Fruit fly (Drosophila melanogaster): ENCODE results near the gene Cpr66D.

The Cpr66D gene

dm6 chr3L:8628964-8629363 lies 11.3 kb upstream of the Cpr66D start (continued):
- TF ChIP-seq CG10267 (tag; optimal IDR thresholded peaks at IDR 0.05), result peak; percentile 74
- no peak for TF ChIP-seq CG3726 (GFP tag; IDR thresholded peaks at IDR 0.05)
- TF ChIP-seq CG42726 (GFP tag; IDR thresholded peaks at IDR 0.05; ENCODE audit: partially characterized antibody), result no peak
- peak in 1 of 2 experiments; percentile 63 for TF ChIP-seq Eip74EF (GFP tag; optimal IDR thresholded peaks at IDR 0.05)
- peak; percentile 81 for TF ChIP-seq CG7372 (GFP tag; IDR thresholded peaks at IDR 0.05)
- TF ChIP-seq unpg (GFP tag; optimal IDR thresholded peaks at IDR 0.05), result peak; percentile 67
- TF ChIP-seq Xbp1 (GFP tag; optimal IDR thresholded peaks at IDR 0.05), result peak; percentile 50
- no peak for TF ChIP-seq Optix (GFP tag; IDR thresholded peaks at IDR 0.05)
- TF ChIP-seq fd3F (GFP tag; optimal IDR thresholded peaks at IDR 0.05), result peak; percentile 16
- TF ChIP-seq eve (GFP tag; optimal IDR thresholded peaks at IDR 0.05), result no peak
- no peak; the same call in 1 of the 2 replicates for TF ChIP-seq esg (GFP tag; conservative IDR thresholded peaks at IDR 0.05)
- TF ChIP-seq Ptx1 (GFP tag; IDR thresholded peaks at IDR 0.05), result peak; percentile 79
- no peak for TF ChIP-seq repo (GFP tag; optimal IDR thresholded peaks at IDR 0.05)
- TF ChIP-seq croc (GFP tag; conservative IDR thresholded peaks at IDR 0.05), result peak; percentile 67; the same call in 1 of the 3 replicates
- TF ChIP-seq bigmax (GFP tag; optimal IDR thresholded peaks at IDR 0.05), result no peak
- 0 out of 2 replicates have a peak, but pooled peaks have one; percentile 21 for TF ChIP-seq GATAe (GFP tag; conservative IDR thresholded peaks at IDR 0.05)
- TF ChIP-seq CG4282 (GFP tag; optimal IDR thresholded peaks at IDR 0.05), result no peak
- TF ChIP-seq Asciz (GFP tag; optimal IDR thresholded peaks at IDR 0.05), result peak; percentile 49
- TF ChIP-seq CG10565 (GFP tag; optimal IDR thresholded peaks at IDR 0.05), result no peak
- no peak for TF ChIP-seq sens-2 (GFP tag; IDR thresholded peaks at IDR 0.05)
- peak; percentile 34 for TF ChIP-seq CG12104 (GFP tag; optimal IDR thresholded peaks at IDR 0.05)
- no peak for TF ChIP-seq hbn (GFP tag; IDR thresholded peaks at IDR 0.05; ENCODE audit: partially characterized antibody)
- TF ChIP-seq CG15011 (GFP tag; optimal IDR thresholded peaks at IDR 0.05), result no peak
- TF ChIP-seq grau (tag; optimal IDR thresholded peaks at IDR 0.05), result peak; percentile 75
- peak; percentile 82 for TF ChIP-seq CG34422 (GFP tag; IDR thresholded peaks at IDR 0.05)
- no peak for TF ChIP-seq CG10431 (GFP tag; optimal IDR thresholded peaks at IDR 0.05)
- no peak for TF ChIP-seq CG8478 (optimal IDR thresholded peaks at IDR 0.05)
- TF ChIP-seq slbo (GFP tag; IDR thresholded peaks at IDR 0.05), result peak; percentile 58
- TF ChIP-seq NFAT (GFP tag; IDR thresholded peaks at IDR 0.05), result peak; percentile 47; the same call in 1 of the 2 replicates
- TF ChIP-seq CG5245 (GFP tag; optimal IDR thresholded peaks at IDR 0.05), result no peak
- no peak for TF ChIP-seq Nf-YB (GFP tag; optimal IDR thresholded peaks at IDR 0.05)
- no peak for TF ChIP-seq Neu2 (GFP tag; optimal IDR thresholded peaks at IDR 0.05; ENCODE audit: borderline replicate concordance)
- peak; percentile 22 for TF ChIP-seq CG6813 (GFP tag; optimal IDR thresholded peaks at IDR 0.05)
- peak; percentile 44 for TF ChIP-seq CG9437 (GFP tag; optimal IDR thresholded peaks at IDR 0.05)
- TF ChIP-seq CG14667 (GFP tag; IDR thresholded peaks at IDR 0.05), result peak; percentile 82
- peak; percentile 47; the same call in 1 of the 2 replicates for TF ChIP-seq Rx (GFP tag; IDR thresholded peaks at IDR 0.05)
- TF ChIP-seq dimm (GFP tag; IDR thresholded peaks at IDR 0.05), result no peak; the same call in 1 of the 2 replicates
- TF ChIP-seq CG17568 (GFP tag; optimal IDR thresholded peaks at IDR 0.05), result no peak
- TF ChIP-seq CG43689 (GFP tag; IDR thresholded peaks at IDR 0.05), result no peak
- no peak for TF ChIP-seq Doc2 (GFP tag; IDR thresholded peaks at IDR 0.05)
- TF ChIP-seq lmd (GFP tag; IDR thresholded peaks at IDR 0.05), result peak; percentile 83
- no peak for TF ChIP-seq hkb (optimal IDR thresholded peaks at IDR 0.05)
- peak; percentile 86 for TF ChIP-seq hkb (GFP tag; IDR thresholded peaks at IDR 0.05)
- TF ChIP-seq org-1 (GFP tag; optimal IDR thresholded peaks at IDR 0.05), result no peak
- peak; percentile 63 for TF ChIP-seq CG1233 (GFP tag; optimal IDR thresholded peaks at IDR 0.05)
- peak; percentile 13 for TF ChIP-seq CG2202 (tag; optimal IDR thresholded peaks at IDR 0.05)
- no peak for TF ChIP-seq Dll (GFP tag; IDR thresholded peaks at IDR 0.05; ENCODE audit: partially characterized antibody)
- TF ChIP-seq crc (GFP tag; optimal IDR thresholded peaks at IDR 0.05), result no peak
- TF ChIP-seq bowl (GFP tag; IDR thresholded peaks at IDR 0.05), result no peak
- TF ChIP-seq CG3407 (GFP tag; optimal IDR thresholded peaks at IDR 0.05), result peak; percentile 11
- no peak for TF ChIP-seq shn (GFP tag; optimal IDR thresholded peaks at IDR 0.05)
- TF ChIP-seq CG15601 (tag; optimal IDR thresholded peaks at IDR 0.05), result peak; percentile 52
